Fruit fly (Drosophila melanogaster): ENCODE data around the gene lectin-33A.

DNA sequence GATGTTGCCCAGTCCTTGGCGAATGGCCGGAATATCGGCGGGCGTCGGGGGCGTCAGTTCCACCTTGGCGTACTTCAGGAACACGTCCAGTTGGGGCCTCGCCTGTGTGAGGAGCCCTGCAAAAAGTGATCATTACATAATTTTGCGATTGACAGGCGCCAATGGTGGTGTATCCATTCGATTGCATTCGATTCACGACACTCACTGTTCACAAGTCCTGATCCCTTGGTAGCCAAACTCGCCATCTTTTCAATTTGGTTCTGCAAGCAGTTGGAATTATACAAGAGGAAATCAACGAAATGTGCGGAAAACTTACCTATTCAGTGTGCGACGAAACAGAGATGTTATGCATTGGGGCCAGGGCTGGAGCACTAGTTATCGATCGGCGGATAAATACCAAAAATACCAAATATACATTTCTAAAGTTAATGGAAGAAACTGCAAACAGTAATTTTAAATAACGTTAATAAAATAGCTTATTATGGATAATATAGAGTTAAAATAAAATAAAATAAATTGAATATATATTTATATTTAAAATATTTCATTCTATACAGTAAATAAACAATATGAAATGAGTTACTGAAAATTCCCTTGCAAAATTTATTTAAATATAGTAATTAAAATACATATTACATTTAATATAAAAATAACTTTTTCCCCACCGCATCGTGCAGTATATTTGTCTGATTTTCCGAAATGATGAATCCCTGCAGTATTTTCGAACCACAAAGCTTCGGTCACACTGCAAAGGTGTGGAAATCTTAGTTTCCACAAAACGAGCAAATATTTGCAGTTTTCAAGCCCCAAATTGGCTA lies 25.6 kb upstream of the lectin-33A start, which contains the start of the genes ATPsynG and SCAR:
- no peak for TF ChIP-seq toe (GFP tag; optimal IDR thresholded peaks at IDR 0.05)
- TF ChIP-seq CG7045 (GFP tag; optimal IDR thresholded peaks at IDR 0.05): no peak

All from whole organism, adult.